Worm (Caenorhabditis elegans): ENCODE results near the gene T02H6.1.

Gene T02H6.1

ce11 chrII:701371-702139 lies 7.6 kb upstream of the T02H6.1 start, which contains the start of gene thoc-1:
Gene thoc-1 (plus strand): TSS chrII:702107.
- TF ChIP-seq him-1 (tag; optimal IDR thresholded peaks at IDR 0.05) = no peak
- TF ChIP-seq W03F9.2 (tag; optimal IDR thresholded peaks at IDR 0.05) = no peak
- TF ChIP-seq dao-5 (tag; optimal IDR thresholded peaks at IDR 0.05) = no peak

- no peak for TF ChIP-seq dao-5 (tag; optimal IDR thresholded peaks at IDR 0.05)
- no peak for TF ChIP-seq him-1 (tag; optimal IDR thresholded peaks at IDR 0.05)
- no peak for TF ChIP-seq W03F9.2 (tag; optimal IDR thresholded peaks at IDR 0.05)
Measured at ce11 chrII:721931-722330, 12.8 kb downstream of the T02H6.1 start.

ce11 chrII:723488-723887 lies 14.3 kb downstream of the T02H6.1 start, which contains the start of gene rfip-2:
Gene rfip-2 (plus strand): TSS chrII:723788.
- TF ChIP-seq him-1 (tag; optimal IDR thresholded peaks at IDR 0.05) (no peak), dao-5 (tag; optimal IDR thresholded peaks at IDR 0.05) (no peak), W03F9.2 (tag; optimal IDR thresholded peaks at IDR 0.05) (no peak)

ce11 chrII:724004-724403 lies 14.8 kb downstream of the T02H6.1 start:
- no peak for TF ChIP-seq W03F9.2 (tag; optimal IDR thresholded peaks at IDR 0.05)
- TF ChIP-seq him-1 (tag; optimal IDR thresholded peaks at IDR 0.05) = no peak
- no peak for TF ChIP-seq dao-5 (tag; optimal IDR thresholded peaks at IDR 0.05)

- no peak for TF ChIP-seq W03F9.2 (tag; optimal IDR thresholded peaks at IDR 0.05)
- no peak for TF ChIP-seq him-1 (tag; optimal IDR thresholded peaks at IDR 0.05)
- TF ChIP-seq dao-5 (tag; optimal IDR thresholded peaks at IDR 0.05) = no peak
Measured at ce11 chrII:729931-730330, 20.8 kb downstream of the T02H6.1 start.

ce11 chrII:732393-732792 lies 23.2 kb downstream of the T02H6.1 start:
- TF ChIP-seq him-1 (tag; optimal IDR thresholded peaks at IDR 0.05) (no peak), W03F9.2 (tag; optimal IDR thresholded peaks at IDR 0.05) (no peak), dao-5 (tag; optimal IDR thresholded peaks at IDR 0.05) (no peak)

ce11 chrII:740808-741207 lies 31.6 kb downstream of the T02H6.1 start, which contains the start of gene fbxc-48:
Gene fbxc-48 (minus strand): TSS chrII:740908.
- TF ChIP-seq him-1 (tag; optimal IDR thresholded peaks at IDR 0.05) (no peak), dao-5 (tag; optimal IDR thresholded peaks at IDR 0.05) (no peak), W03F9.2 (tag; optimal IDR thresholded peaks at IDR 0.05) (no peak)

ce11 chrII:750155-750554 lies 41.0 kb downstream of the T02H6.1 start, which contains the start of gene snt-6:
Gene snt-6 (minus strand): TSS chrII:750212.
- TF ChIP-seq him-1 (tag; optimal IDR thresholded peaks at IDR 0.05) (no peak), dao-5 (tag; optimal IDR thresholded peaks at IDR 0.05) (no peak), W03F9.2 (tag; optimal IDR thresholded peaks at IDR 0.05) (no peak)

- TF ChIP-seq dao-5 (tag; optimal IDR thresholded peaks at IDR 0.05) = no peak
- no peak for TF ChIP-seq W03F9.2 (tag; optimal IDR thresholded peaks at IDR 0.05)
- no peak for TF ChIP-seq him-1 (tag; optimal IDR thresholded peaks at IDR 0.05)
Measured at ce11 chrII:751850-752249, 42.7 kb downstream of the T02H6.1 start.

- TF ChIP-seq him-1 (tag; optimal IDR thresholded peaks at IDR 0.05) (no peak), W03F9.2 (tag; optimal IDR thresholded peaks at IDR 0.05) (no peak), dao-5 (tag; optimal IDR thresholded peaks at IDR 0.05) (no peak)
Measured at ce11 chrII:753469-753868, 44.3 kb downstream of the T02H6.1 start.

- no peak for TF ChIP-seq W03F9.2 (tag; optimal IDR thresholded peaks at IDR 0.05)
- no peak for TF ChIP-seq him-1 (tag; optimal IDR thresholded peaks at IDR 0.05)
- TF ChIP-seq dao-5 (tag; optimal IDR thresholded peaks at IDR 0.05) = no peak
Measured at ce11 chrII:754971-755370, 45.8 kb downstream of the T02H6.1 start.

- TF ChIP-seq dao-5 (tag; optimal IDR thresholded peaks at IDR 0.05) (no peak), W03F9.2 (tag; optimal IDR thresholded peaks at IDR 0.05) (no peak), him-1 (tag; optimal IDR thresholded peaks at IDR 0.05) (no peak)
Measured at ce11 chrII:756161-756560, 47.0 kb downstream of the T02H6.1 start.

- TF ChIP-seq W03F9.2 (tag; optimal IDR thresholded peaks at IDR 0.05) = no peak
- no peak for TF ChIP-seq him-1 (tag; optimal IDR thresholded peaks at IDR 0.05)
- TF ChIP-seq dao-5 (tag; optimal IDR thresholded peaks at IDR 0.05) = no peak
Measured at ce11 chrII:757224-757623, 48.0 kb downstream of the T02H6.1 start.

- TF ChIP-seq him-1 (tag; optimal IDR thresholded peaks at IDR 0.05) = peak; percentile 79
- no peak for TF ChIP-seq W03F9.2 (tag; optimal IDR thresholded peaks at IDR 0.05)
- no peak for TF ChIP-seq dao-5 (tag; optimal IDR thresholded peaks at IDR 0.05)
Measured at ce11 chrII:759788-760187, 50.6 kb downstream of the T02H6.1 start.

- TF ChIP-seq W03F9.2 (tag; optimal IDR thresholded peaks at IDR 0.05) = no peak
- TF ChIP-seq dao-5 (tag; optimal IDR thresholded peaks at IDR 0.05) = no peak
- TF ChIP-seq him-1 (tag; optimal IDR thresholded peaks at IDR 0.05) = no peak
Measured at ce11 chrII:760276-760675, 51.1 kb downstream of the T02H6.1 start.
